Worm (Caenorhabditis elegans): ENCODE measurements around the gene T06C12.11.

The T06C12.11 gene

DNA sequence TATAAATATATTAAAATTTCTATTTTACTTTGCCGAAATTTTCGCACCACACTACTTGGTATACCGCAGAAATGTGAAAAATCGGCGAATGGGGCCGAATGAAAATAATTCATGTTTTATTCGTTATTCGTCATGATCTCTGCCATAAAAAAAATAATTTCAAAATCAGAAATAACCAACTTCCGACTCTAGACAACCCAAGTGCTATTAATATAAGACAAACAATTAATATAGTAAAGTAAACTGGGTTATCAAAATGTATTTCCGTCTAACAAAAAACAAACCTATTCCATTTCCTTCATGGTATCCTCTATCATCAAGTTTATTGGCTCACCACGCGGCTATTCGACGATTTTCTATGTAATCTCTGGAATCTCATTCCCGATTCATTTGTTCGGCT, 27.0 kb upstream of the T06C12.11 start, which contains the start of gene srh-293:
srh-293 (plus strand) TSS at position 301 of the 400 bp plus-strand sequence.
- no peak for TF ChIP-seq ztf-3 (GFP tag; optimal IDR thresholded peaks at IDR 0.05)
- TF ChIP-seq nhr-90 (tag; optimal IDR thresholded peaks at IDR 0.05): no peak
- no peak for TF ChIP-seq attf-5 (GFP tag; optimal IDR thresholded peaks at IDR 0.05)
- no peak for TF ChIP-seq lin-54 (GFP tag; optimal IDR thresholded peaks at IDR 0.05)
- no peak for TF ChIP-seq B0019.2 (GFP tag; conservative IDR thresholded peaks at IDR 0.05)
- no peak for TF ChIP-seq F39B2.1 (GFP tag; IDR thresholded peaks at IDR 0.05)
- TF ChIP-seq ceh-27 (GFP tag; optimal IDR thresholded peaks at IDR 0.05): no peak
- TF ChIP-seq lsy-27 (tag; optimal IDR thresholded peaks at IDR 0.05; ENCODE audit: borderline replicate concordance, insufficient read depth): no peak
- no peak for TF ChIP-seq repo-1 (tag; optimal IDR thresholded peaks at IDR 0.05)
- no peak for TF ChIP-seq fkh-3 (tag; optimal IDR thresholded peaks at IDR 0.05)

DNA sequence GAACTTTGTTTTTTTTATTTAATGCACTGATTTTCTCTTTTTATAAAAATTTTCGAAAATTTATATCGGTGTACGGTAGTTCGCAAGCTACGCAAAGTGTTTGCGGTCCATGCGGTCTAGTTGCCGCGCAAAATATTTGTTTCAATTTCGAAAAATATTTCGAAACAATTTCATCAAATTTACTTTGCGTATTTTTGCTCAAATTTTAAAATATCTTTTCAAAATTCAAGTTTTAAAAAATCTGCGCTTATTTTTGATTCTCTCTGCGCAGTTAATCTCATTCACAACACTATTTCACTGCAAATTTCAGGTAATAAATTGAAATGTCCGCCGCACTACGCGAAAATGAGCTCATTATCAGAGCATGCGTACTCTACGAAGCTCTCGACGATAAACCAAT, 25.4 kb upstream of the T06C12.11 start, which contains the start of gene fbxa-197:
fbxa-197 (plus strand) TSS at position 301 of the 400 bp plus-strand sequence.
- TF ChIP-seq nhr-80 (tag; optimal IDR thresholded peaks at IDR 0.05) (no peak), hlh-12 (tag; optimal IDR thresholded peaks at IDR 0.05) (no peak), ztf-25 (GFP tag; IDR thresholded peaks at IDR 0.05) (no peak), lsl-1 (GFP tag; optimal IDR thresholded peaks at IDR 0.05) (peak; percentile 78), hmg-1.2 (GFP tag; IDR thresholded peaks at IDR 0.05) (no peak), ztf-26 (tag; optimal IDR thresholded peaks at IDR 0.05) (no peak)

DNA sequence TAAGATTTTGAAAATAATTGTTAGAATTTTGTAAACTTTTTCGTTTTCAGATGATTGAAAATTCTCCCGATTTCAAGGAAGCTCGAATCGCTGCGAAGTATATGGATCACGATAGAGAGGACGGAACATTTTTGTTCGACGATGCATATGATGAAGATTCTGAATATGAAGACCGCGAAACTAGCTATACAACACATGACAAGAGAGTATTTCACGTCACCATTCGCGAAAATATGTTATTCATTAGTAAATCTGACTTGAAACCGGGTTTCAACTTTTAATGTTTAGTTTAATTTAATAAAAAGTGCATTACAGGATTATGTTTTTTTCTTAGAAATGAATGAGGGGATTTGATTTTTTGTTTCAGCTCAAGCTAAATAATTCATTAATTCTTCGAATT, 22.4 kb upstream of the T06C12.11 start, which contains the start of gene str-57:
str-57 (plus strand) TSS at position 301 of the 400 bp plus-strand sequence.
- TF ChIP-seq tbp1 (GFP tag; optimal IDR thresholded peaks at IDR 0.05): no peak
- TF ChIP-seq Y53G8AR.9 (GFP tag; conservative IDR thresholded peaks at IDR 0.05): no peak
- no peak for TF ChIP-seq madf-3 (GFP tag; IDR thresholded peaks at IDR 0.05)
- TF ChIP-seq mcd-1 (GFP tag; IDR thresholded peaks at IDR 0.05): no peak
- no peak for TF ChIP-seq nhr-27 (tag; optimal IDR thresholded peaks at IDR 0.05)
- no peak for TF ChIP-seq dox-1 (GFP tag; IDR thresholded peaks at IDR 0.05)
- no peak for TF ChIP-seq B0035.1 (tag; optimal IDR thresholded peaks at IDR 0.05)

DNA sequence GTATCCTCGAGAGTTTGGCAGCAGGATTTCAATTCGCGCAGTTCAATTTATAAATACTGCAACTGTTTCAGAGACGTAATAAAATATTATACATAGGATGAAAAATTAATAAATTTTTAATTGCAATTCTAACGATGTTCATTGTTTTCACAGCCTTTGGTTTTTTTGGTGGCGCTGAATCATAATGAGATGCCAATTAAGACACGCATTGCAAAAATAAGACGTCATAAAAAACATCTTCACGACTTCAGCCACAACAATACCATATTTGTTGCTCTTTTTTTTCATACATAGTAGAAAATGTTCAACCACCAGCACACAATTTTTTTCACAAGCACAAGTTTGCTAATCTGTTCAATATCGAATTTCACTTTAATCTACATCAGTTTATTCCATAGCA, 20.5 kb upstream of the T06C12.11 start, which contains the start of gene str-56:
str-56 (plus strand) TSS at position 301 of the 400 bp plus-strand sequence.
- TF ChIP-seq pha-4 (tag; optimal IDR thresholded peaks at IDR 0.05) (no peak), D2030.7 (GFP tag; IDR thresholded peaks at IDR 0.05) (no peak), lin-35 (GFP tag; optimal IDR thresholded peaks at IDR 0.05) (no peak), lag-1 (GFP tag; IDR thresholded peaks at IDR 0.05) (no peak), athp-1 (tag; optimal IDR thresholded peaks at IDR 0.05) (no peak), atf-7 (tag; optimal IDR thresholded peaks at IDR 0.05) (no peak), attf-6 (GFP tag; IDR thresholded peaks at IDR 0.05) (no peak), attf-5 (GFP tag; optimal IDR thresholded peaks at IDR 0.05) (no peak), hmg-1.2 (GFP tag; IDR thresholded peaks at IDR 0.05) (no peak), snpc-3.4 (tag; optimal IDR thresholded peaks at IDR 0.05) (no peak)

DNA sequence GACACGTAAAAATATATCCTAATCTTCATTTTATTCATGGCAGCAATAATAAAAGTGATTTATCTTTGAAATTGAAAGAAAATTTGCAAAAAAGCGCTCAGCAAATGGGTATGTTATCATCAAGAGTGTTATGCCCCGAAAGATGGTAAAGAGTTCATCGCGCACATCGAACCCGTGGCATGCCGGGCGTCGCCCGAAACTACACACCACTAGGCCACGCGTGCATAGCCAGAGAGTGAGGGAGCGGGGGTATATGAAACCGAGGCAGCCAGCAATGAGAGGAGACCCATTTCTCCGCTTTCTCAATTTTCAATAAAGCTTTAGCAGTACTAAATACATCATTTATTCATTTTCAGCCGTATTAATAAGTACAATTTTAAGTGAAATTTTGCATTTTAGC, 19.0 kb upstream of the T06C12.11 start:
- TF ChIP-seq ekl-4 (GFP tag; IDR thresholded peaks at IDR 0.05) (peak; percentile 75; the same call in 1 of the 2 replicates), C06A6.2 (GFP tag; conservative IDR thresholded peaks at IDR 0.05) (peak; percentile 83), F10E7.11 (tag; optimal IDR thresholded peaks at IDR 0.05) (peak; percentile 97), dox-1 (GFP tag; IDR thresholded peaks at IDR 0.05) (peak; percentile 96), dpl-1 (GFP tag; optimal IDR thresholded peaks at IDR 0.05) (peak; percentile 8), lsy-27 (tag; optimal IDR thresholded peaks at IDR 0.05; ENCODE audit: borderline replicate concordance, insufficient read depth) (peak; percentile 89), hlh-26 (GFP tag; conservative IDR thresholded peaks at IDR 0.05) (0 out of 2 replicates have a peak, but pooled peaks have one; percentile 46), snpc-1.1 (tag; optimal IDR thresholded peaks at IDR 0.05; ENCODE audit: insufficient read depth) (peak; percentile 83), dpff-1 (tag; optimal IDR thresholded peaks at IDR 0.05) (peak; percentile 79), hlh-12 (tag; optimal IDR thresholded peaks at IDR 0.05) (peak; percentile 92), die-1 (tag; optimal IDR thresholded peaks at IDR 0.05) (peak; percentile 98), F57C9.4 (tag; optimal IDR thresholded peaks at IDR 0.05) (peak; percentile 74), chd-7 (tag; optimal IDR thresholded peaks at IDR 0.05) (peak; percentile 95), efl-1 (GFP tag; optimal IDR thresholded peaks at IDR 0.05) (peak; percentile 34)
